Fruit fly (Drosophila melanogaster): ENCODE data around the gene cno.

Gene cno

DNA sequence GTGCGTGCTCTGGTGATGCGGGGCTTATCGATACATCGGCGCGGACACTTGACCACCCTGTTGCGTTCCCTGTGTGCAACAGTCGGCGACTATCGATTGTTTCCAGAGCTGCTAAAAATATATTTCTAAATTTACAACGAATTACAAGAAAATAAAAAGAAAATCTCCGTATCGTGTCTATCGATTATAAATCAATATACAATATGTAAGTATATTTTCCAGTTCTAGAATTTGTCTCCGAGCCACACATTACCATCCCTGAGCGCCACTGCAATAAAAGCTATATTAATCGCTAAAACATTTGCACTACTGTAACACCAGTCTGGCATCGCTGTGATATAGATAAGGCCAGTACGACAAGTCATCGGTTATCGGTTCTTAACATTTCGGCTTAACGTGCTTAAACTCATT is 14.9 kb upstream of the cno start, which contains the start of the genes Kat60 and Mms19:
TSS of gene Kat60 (minus strand) at position 13 of the 411 bp plus-strand sequence.
TSS of gene Mms19 (plus strand) at position 347 of the 411 bp plus-strand sequence.
- TF ChIP-seq CG11762 (GFP tag; optimal IDR thresholded peaks at IDR 0.05; ENCODE audit: insufficient read depth), result no peak
- peak; percentile 58; the same call in 1 of the 3 replicates for TF ChIP-seq eg (GFP tag; IDR thresholded peaks at IDR 0.05)
- peak; percentile 88 for TF ChIP-seq svp (GFP tag)
- TF ChIP-seq CG16779 (tag; optimal IDR thresholded peaks at IDR 0.05), result no peak
- TF ChIP-seq CG8119 (GFP tag; IDR thresholded peaks at IDR 0.05), result no peak
- no peak for TF ChIP-seq dsx (GFP tag; optimal IDR thresholded peaks at IDR 0.05; ENCODE audit: poor library complexity, severe bottlenecking)
- no peak for TF ChIP-seq fd59A (GFP tag; optimal IDR thresholded peaks at IDR 0.05)
- peak; percentile 71 for TF ChIP-seq Hr4 (GFP tag; optimal IDR thresholded peaks at IDR 0.05)
- TF ChIP-seq Hr38 (GFP tag; optimal IDR thresholded peaks at IDR 0.05), result no peak
- TF ChIP-seq CG9139 (GFP tag; optimal IDR thresholded peaks at IDR 0.05), result no peak
- TF ChIP-seq salr (GFP tag; optimal IDR thresholded peaks at IDR 0.05), result no peak
- TF ChIP-seq esn (GFP tag; optimal IDR thresholded peaks at IDR 0.05), result peak; percentile 72
- TF ChIP-seq CG31627 (GFP tag; optimal IDR thresholded peaks at IDR 0.05), result peak; percentile 80
- peak; percentile 55 for TF ChIP-seq Eip75B (GFP tag; optimal IDR thresholded peaks at IDR 0.05)
- TF ChIP-seq net (GFP tag; optimal IDR thresholded peaks at IDR 0.05), result no peak
- TF ChIP-seq CG6854 (GFP tag; optimal IDR thresholded peaks at IDR 0.05), result no peak
- no peak for TF ChIP-seq CG6276 (GFP tag; optimal IDR thresholded peaks at IDR 0.05)
- TF ChIP-seq CG11902 (GFP tag; optimal IDR thresholded peaks at IDR 0.05), result peak; percentile 40
- TF ChIP-seq CG3919 (GFP tag; optimal IDR thresholded peaks at IDR 0.05), result peak; percentile 43
- TF ChIP-seq ss (GFP tag; optimal IDR thresholded peaks at IDR 0.05), result no peak
- no peak for TF ChIP-seq fkh (GFP tag; optimal IDR thresholded peaks at IDR 0.05)
- TF ChIP-seq Hr39 (GFP tag; optimal IDR thresholded peaks at IDR 0.05), result peak; percentile 80
- TF ChIP-seq CG11294 (GFP tag; IDR thresholded peaks at IDR 0.05), result no peak; the same call in 1 of the 2 replicates
- no peak for TF ChIP-seq OdsH (GFP tag; optimal IDR thresholded peaks at IDR 0.05)
- no peak for TF ChIP-seq fd85E (GFP tag; optimal IDR thresholded peaks at IDR 0.05)
- no peak for TF ChIP-seq CG7368 (GFP tag; optimal IDR thresholded peaks at IDR 0.05)
- no peak for TF ChIP-seq dac (GFP tag; optimal IDR thresholded peaks at IDR 0.05)
- peak; percentile 64 for TF ChIP-seq Sox15 (GFP tag; optimal IDR thresholded peaks at IDR 0.05)
- no peak for TF ChIP-seq spab (GFP tag; optimal IDR thresholded peaks at IDR 0.05)
- peak; percentile 75 for TF ChIP-seq Eip78C (GFP tag)
- TF ChIP-seq Ets96B (tag; optimal IDR thresholded peaks at IDR 0.05), result peak; percentile 48
- TF ChIP-seq cyc (GFP tag; optimal IDR thresholded peaks at IDR 0.05), result peak; percentile 77
- TF ChIP-seq Lpt (GFP tag; optimal IDR thresholded peaks at IDR 0.05), result no peak
- no peak for TF ChIP-seq Blimp-1 (GFP tag; optimal IDR thresholded peaks at IDR 0.05)
- peak; percentile 81 for TF ChIP-seq Sox14 (GFP tag; optimal IDR thresholded peaks at IDR 0.05)
- peak; percentile 60 for TF ChIP-seq topi (GFP tag; optimal IDR thresholded peaks at IDR 0.05)
- peak; percentile 50 for TF ChIP-seq CG6792 (GFP tag; optimal IDR thresholded peaks at IDR 0.05)
- TF ChIP-seq CG1621 (tag; optimal IDR thresholded peaks at IDR 0.05), result no peak
- no peak for TF ChIP-seq CG15336 (GFP tag; IDR thresholded peaks at IDR 0.05)
- peak; percentile 68 for TF ChIP-seq pdm3 (GFP tag; optimal IDR thresholded peaks at IDR 0.05)
- TF ChIP-seq CG4318 (GFP tag; optimal IDR thresholded peaks at IDR 0.05), result no peak
- TF ChIP-seq lz (GFP tag; optimal IDR thresholded peaks at IDR 0.05), result peak; percentile 77
- no peak for TF ChIP-seq CG6808 (GFP tag; optimal IDR thresholded peaks at IDR 0.05)
- peak; percentile 65 for TF ChIP-seq CG10631 (GFP tag; optimal IDR thresholded peaks at IDR 0.05)
- peak; percentile 77 for TF ChIP-seq Ets21C (GFP tag; optimal IDR thresholded peaks at IDR 0.05)
- TF ChIP-seq CG32006 (GFP tag; optimal IDR thresholded peaks at IDR 0.05), result no peak
- no peak for TF ChIP-seq Smox (GFP tag; optimal IDR thresholded peaks at IDR 0.05)
- no peak; the same call in 2 of the 3 replicates for TF ChIP-seq CG6163 (GFP tag; IDR thresholded peaks at IDR 0.05)
- no peak for TF ChIP-seq acj6 (GFP tag; optimal IDR thresholded peaks at IDR 0.05)
- peak; percentile 62 for TF ChIP-seq vri (GFP tag; optimal IDR thresholded peaks at IDR 0.05)
- TF ChIP-seq CG8632 (GFP tag; optimal IDR thresholded peaks at IDR 0.05), result peak; percentile 29
- peak; percentile 48 for TF ChIP-seq achi (GFP tag; optimal IDR thresholded peaks at IDR 0.05)
- TF ChIP-seq CG3032 (tag; optimal IDR thresholded peaks at IDR 0.05), result peak; percentile 57
